Fruit fly (Drosophila melanogaster) whole organism, embryonic: ENCODE data around the gene CG6785.
A peak's percentile ranks its signal among the peaks of the same experiment; 100 is the strongest.

Experiments used
- Atf-2 ChIP-seq: fragments of 200-800 bp; sonication (Bioruptor generic); optimal IDR thresholded peaks from 2 replicates; lab custom pipeline; 2016; ENCODE audit warnings: missing biosample characterization, missing genetic modification characterization
- CG14667 ChIP-seq: fragments of 200-800 bp; sonication (Bioruptor generic); IDR thresholded peaks from 2 replicates; pipeline ENCODE4 v1.3.6; 2022; ENCODE audit warnings: missing biosample characterization, missing genetic modification characterization
- CG16779 ChIP-seq: fragments of 200-800 bp; sonication (Bioruptor generic); IDR thresholded peaks from 2 replicates; pipeline ENCODE4 v1.3.6; 2022; ENCODE audit warnings: missing biosample characterization, missing genetic modification characterization
- CG18011 ChIP-seq: fragments of 200-800 bp; sonication (Bioruptor generic); optimal IDR thresholded peaks from 2 replicates; lab custom pipeline; 2017; ENCODE audit warnings: missing biosample characterization, missing genetic modification characterization, mild to moderate bottlenecking, moderate library complexity, missing genotype
- CG2712 ChIP-seq: fragments of 200-800 bp; optimal IDR thresholded peaks from 3 replicates; lab custom pipeline; 2019; ENCODE audit warnings: missing biosample characterization, mild to moderate bottlenecking, missing genetic modification characterization, moderate library complexity
- CG2889 ChIP-seq: fragments of 200-800 bp; sonication (Bioruptor generic); IDR thresholded peaks from 3 replicates; pipeline ENCODE4 v1.3.6; 2022; ENCODE audit warnings: missing biosample characterization, missing genetic modification characterization
- CG32532 ChIP-seq: fragments of 200-800 bp; sonication (Bioruptor generic); IDR thresholded peaks from 2 replicates; pipeline ENCODE4 v1.3.6; 2022; ENCODE audit warnings: missing biosample characterization, missing genetic modification characterization
- CG34224 ChIP-seq: fragments of 200-800 bp; sonication (Bioruptor generic); IDR thresholded peaks from 3 replicates; pipeline ENCODE4 v1.3.6; 2022; ENCODE audit warnings: missing biosample characterization, missing genetic modification characterization; ENCODE audit not compliant: partially characterized antibody
- CG3847 ChIP-seq: fragments of 200-800 bp; sonication (Bioruptor generic); IDR thresholded peaks from 2 replicates; pipeline ENCODE4 v1.3.6; 2022; ENCODE audit warnings: missing biosample characterization, missing genetic modification characterization
- CG5953 ChIP-seq: fragments of 200-800 bp; sonication (Bioruptor generic); IDR thresholded peaks from 2 replicates; pipeline ENCODE4 v1.3.6; 2022; ENCODE audit warnings: missing biosample characterization, missing genetic modification characterization
- CG6791 ChIP-seq: fragments of 200-800 bp; sonication (Bioruptor generic); IDR thresholded peaks from 3 replicates; pipeline ENCODE4 v1.3.6; 2022; ENCODE audit warnings: missing biosample characterization, missing genetic modification characterization; ENCODE audit not compliant: partially characterized antibody
- CG8290 ChIP-seq, 3 experiments: fragments of 200-800 bp; sonication (Bioruptor generic); optimal IDR thresholded peaks; 2 replicates each; lab custom pipeline; 2016 to 2019; ENCODE audit warnings: missing biosample characterization in 3 of 3, missing genetic modification characterization in 3 of 3, mild to moderate bottlenecking in 2 of 3, moderate library complexity in 1 of 3
- CG9609 ChIP-seq: fragments of 200-800 bp; sonication (Bioruptor generic); optimal IDR thresholded peaks from 3 replicates; lab custom pipeline; 2016; ENCODE audit warnings: missing biosample characterization, missing genetic modification characterization
- CG9797 ChIP-seq: fragments of 200-800 bp; sonication (Bioruptor generic); optimal IDR thresholded peaks from 3 replicates; lab custom pipeline; 2018; ENCODE audit warnings: missing biosample characterization, mild to moderate bottlenecking, missing genetic modification characterization
- D ChIP-seq, 2 experiments: fragments of 200-800 bp in 1 of 2; fragments of >200 bp in 1 of 2; sonication (Bioruptor generic) in 1 of 2; optimal IDR thresholded peaks; 2 replicates in 1 of 2; 3 replicates in 1 of 2; lab custom pipeline; 2017; ENCODE audit warnings: mild to moderate bottlenecking in 1 of 2, missing biosample characterization in 1 of 2, missing genetic modification characterization in 1 of 2, missing genetic modification reagents in 1 of 2
- Deaf1 ChIP-seq: fragments of 200-800 bp; optimal IDR thresholded peaks from 3 replicates; lab custom pipeline; 2019; ENCODE audit warnings: missing biosample characterization, mild to moderate bottlenecking, missing genetic modification characterization, moderate library complexity
- Doc2 ChIP-seq: fragments of 200-800 bp; sonication (Bioruptor generic); IDR thresholded peaks from 2 replicates; pipeline ENCODE4 v1.3.6; 2022; ENCODE audit warnings: missing biosample characterization, missing genetic modification characterization
- Elba2 ChIP-seq: fragments of 200-800 bp; sonication (Bioruptor generic); optimal IDR thresholded peaks from 3 replicates; lab custom pipeline; 2016; ENCODE audit warnings: missing biosample characterization, missing genetic modification characterization
- Gug ChIP-seq: fragments of 200-800 bp; sonication (Bioruptor generic); IDR thresholded peaks from 4 replicates; pipeline ENCODE4 v1.3.6; 2022; ENCODE audit warnings: missing biosample characterization, missing genetic modification characterization
- H15 ChIP-seq: fragments of 200-800 bp; sonication (Bioruptor generic); IDR thresholded peaks from 3 replicates; pipeline ENCODE4 v1.3.6; 2022; ENCODE audit warnings: missing biosample characterization, missing genetic modification characterization
- Hmr ChIP-seq: fragments of 200-800 bp; sonication (Bioruptor generic); optimal IDR thresholded peaks from 3 replicates; lab custom pipeline; 2017; ENCODE audit warnings: mild to moderate bottlenecking, missing biosample characterization, missing genetic modification reagents, missing genetic modification characterization
- Hr3 ChIP-seq: fragments of 200-800 bp; sonication (Bioruptor generic); optimal IDR thresholded peaks from 3 replicates; lab custom pipeline; 2016; ENCODE audit warnings: missing biosample characterization, missing genetic modification characterization
- Hr78 ChIP-seq, 2 experiments: fragments of 200-800 bp in 1 of 2; fragments of >200 bp in 1 of 2; sonication (Bioruptor generic) in 1 of 2; optimal IDR thresholded peaks; 2 replicates each; lab custom pipeline; 2017 to 2019; ENCODE audit warnings: missing biosample characterization in 2 of 2, missing genetic modification characterization in 2 of 2, mild to moderate bottlenecking in 1 of 2, moderate library complexity in 1 of 2
- Jarid2 ChIP-seq: fragments of 200-800 bp; sonication (Bioruptor generic); optimal IDR thresholded peaks from 3 replicates; lab custom pipeline; 2017; ENCODE audit warnings: mild to moderate bottlenecking, missing biosample characterization, missing genetic modification reagents, missing genetic modification characterization
- Mrtf ChIP-seq: fragments of 200-800 bp; sonication (Bioruptor generic); IDR thresholded peaks from 3 replicates; pipeline ENCODE4 v1.3.6; 2022; ENCODE audit warnings: missing biosample characterization, missing genetic modification characterization
- Nf-YB ChIP-seq: fragments of 200-800 bp; sonication (Bioruptor generic); optimal IDR thresholded peaks from 3 replicates; lab custom pipeline; 2019; ENCODE audit warnings: missing biosample characterization, mild to moderate bottlenecking, missing genetic modification characterization, moderate library complexity
- Pdp1 ChIP-seq, 2 experiments: fragments of 200-800 bp; sonication (Bioruptor generic); optimal IDR thresholded peaks; 3 replicates each; lab custom pipeline; 2016; ENCODE audit warnings: missing biosample characterization in 2 of 2, missing genetic modification characterization in 2 of 2, mild to moderate bottlenecking in 1 of 2, moderate library complexity in 1 of 2
- Rx ChIP-seq: fragments of 200-800 bp; sonication (Bioruptor generic); IDR thresholded peaks from 2 replicates; pipeline ENCODE4 v1.3.6; 2022; ENCODE audit warnings: missing biosample characterization, missing genetic modification characterization
- Vsx1 ChIP-seq: fragments of 200-800 bp; sonication (Bioruptor generic); optimal IDR thresholded peaks from 2 replicates; lab custom pipeline; 2017; ENCODE audit warnings: missing biosample characterization, mild to moderate bottlenecking, missing genetic modification characterization, missing genetic modification reagents
- ab ChIP-seq: fragments of 200-800 bp; sonication (Bioruptor generic); optimal IDR thresholded peaks from 2 replicates; lab custom pipeline; 2016; ENCODE audit warnings: missing biosample characterization, missing genetic modification characterization
- bab2 ChIP-seq: fragments of 200-800 bp; sonication (Bioruptor generic); optimal IDR thresholded peaks from 2 replicates; lab custom pipeline; 2016; ENCODE audit warnings: missing biosample characterization, missing genetic modification characterization
- br ChIP-seq: fragments of >200 bp; optimal IDR thresholded peaks from 2 replicates; lab custom pipeline; 2017
- da ChIP-seq: fragments of 200-800 bp; sonication (Bioruptor generic); optimal IDR thresholded peaks from 2 replicates; lab custom pipeline; 2016; ENCODE audit warnings: missing biosample characterization, missing genetic modification characterization
- dimm ChIP-seq: fragments of 200-800 bp; sonication (Bioruptor generic); IDR thresholded peaks from 2 replicates; pipeline ENCODE4 v1.3.6; 2022; ENCODE audit warnings: missing biosample characterization, missing genetic modification characterization
- eyg ChIP-seq: fragments of 200-800 bp; sonication (Bioruptor generic); optimal IDR thresholded peaks from 3 replicates; lab custom pipeline; 2016; ENCODE audit warnings: missing biosample characterization, missing genetic modification characterization
- ftz-f1 ChIP-seq: fragments of 200-800 bp; sonication (Bioruptor generic); optimal IDR thresholded peaks from 2 replicates; lab custom pipeline; 2016; ENCODE audit warnings: missing biosample characterization, missing genetic modification characterization
- gce ChIP-seq: fragments of 200-800 bp; sonication (Bioruptor generic); IDR thresholded peaks from 3 replicates; pipeline ENCODE4 v1.3.6; 2022; ENCODE audit warnings: missing biosample characterization, missing genetic modification characterization
- ham ChIP-seq: fragments of 200-800 bp; sonication (Bioruptor generic); IDR thresholded peaks from 2 replicates; pipeline ENCODE4 v1.3.6; 2022; ENCODE audit warnings: missing biosample characterization, missing genetic modification characterization
- mam ChIP-seq: fragments of 200-800 bp; sonication (Bioruptor generic); optimal IDR thresholded peaks from 3 replicates; lab custom pipeline; 2016; ENCODE audit warnings: missing biosample characterization, missing genetic modification characterization
- otp ChIP-seq: fragments of 200-800 bp; sonication (Bioruptor generic); IDR thresholded peaks from 3 replicates; pipeline ENCODE4, ENCODE4 v1.3.6; 2022; ENCODE audit warnings: missing biosample characterization, missing genetic modification characterization
- pros ChIP-seq: fragments of 200-800 bp; sonication (Bioruptor generic); optimal IDR thresholded peaks from 3 replicates; lab custom pipeline; 2019; ENCODE audit warnings: missing biosample characterization, mild to moderate bottlenecking, missing genetic modification characterization, moderate library complexity
- shn ChIP-seq: fragments of 200-800 bp; sonication (Bioruptor generic); optimal IDR thresholded peaks from 3 replicates; lab custom pipeline; 2016; ENCODE audit warnings: missing biosample characterization, missing genetic modification characterization
- sima ChIP-seq: fragments of 200-800 bp; sonication (Bioruptor generic); optimal IDR thresholded peaks from 2 replicates; lab custom pipeline; 2016; ENCODE audit warnings: missing biosample characterization, missing genetic modification characterization
- stwl ChIP-seq: fragments of 200-800 bp; sonication (Bioruptor generic); optimal IDR thresholded peaks from 3 replicates; lab custom pipeline; 2018; ENCODE audit warnings: missing biosample characterization, mild to moderate bottlenecking, missing genetic modification characterization, moderate library complexity
- tin ChIP-seq: fragments of 200-800 bp; sonication (Bioruptor generic); optimal IDR thresholded peaks from 3 replicates; lab custom pipeline; 2016; ENCODE audit warnings: missing biosample characterization, missing genetic modification characterization
- tio ChIP-seq: fragments of 200-800 bp; sonication (Bioruptor generic); optimal IDR thresholded peaks from 2 replicates; lab custom pipeline; 2017; ENCODE audit warnings: missing biosample characterization, missing genetic modification characterization, inconsistent platforms
- twi ChIP-seq: fragments of 200-800 bp; optimal IDR thresholded peaks from 2 replicates; lab custom pipeline; 2019; ENCODE audit warnings: missing biosample characterization, mild to moderate bottlenecking, missing genetic modification characterization, moderate library complexity
- vvl ChIP-seq: fragments of 200-800 bp; sonication (Bioruptor generic); IDR thresholded peaks from 2 replicates; pipeline ENCODE4 v1.3.6; 2022; ENCODE audit warnings: missing biosample characterization, missing genetic modification characterization
- zen2 ChIP-seq: fragments of 200-800 bp; sonication (Bioruptor generic); IDR thresholded peaks from 3 replicates; pipeline ENCODE4 v1.3.6; 2022; ENCODE audit warnings: missing biosample characterization, missing genetic modification characterization; ENCODE audit not compliant: partially characterized antibody

Gene CG6785

DNA sequence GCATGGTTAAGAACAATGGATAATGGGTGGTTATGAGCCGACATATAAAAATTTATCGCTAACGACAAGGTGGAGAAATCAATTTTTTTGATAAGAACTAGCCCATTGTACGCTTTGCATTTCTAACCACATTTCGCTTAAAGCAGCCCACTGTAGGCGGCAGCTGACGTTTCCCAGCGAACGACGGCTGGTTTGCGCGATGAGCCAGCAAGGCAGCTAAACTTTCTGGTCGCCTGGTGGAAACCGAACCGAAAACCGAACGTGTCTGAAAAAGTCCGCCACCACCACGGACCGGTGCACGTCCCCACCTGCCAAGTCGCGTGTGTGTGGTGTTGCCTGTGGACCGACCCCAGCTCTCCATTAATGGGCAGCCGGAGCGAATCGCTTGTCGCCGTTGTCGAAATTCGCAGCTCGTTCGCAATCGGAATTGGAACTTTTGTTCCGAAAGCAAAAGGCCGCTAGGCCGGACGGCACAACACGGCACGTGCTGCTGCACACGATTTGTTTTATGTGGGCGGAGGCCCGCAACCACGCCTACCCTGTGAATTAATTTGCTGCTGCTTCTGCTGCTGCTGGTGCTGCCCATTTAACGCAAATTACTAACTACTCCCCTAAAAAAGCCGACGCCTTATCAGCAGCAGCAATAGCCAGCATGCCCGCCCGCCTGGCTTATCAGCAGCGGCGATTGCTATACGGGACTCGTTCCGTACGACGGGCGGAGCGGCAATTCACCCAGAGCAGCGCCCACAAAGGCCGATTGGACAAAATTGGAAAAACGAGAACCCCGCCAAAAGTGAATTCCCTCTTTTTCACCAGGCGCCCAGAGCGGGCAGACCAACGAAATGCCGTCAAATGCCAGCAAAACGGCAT is 41.8 kb downstream of the CG6785 start (continued):
- TF ChIP-seq Gug: no peak
- TF ChIP-seq tio (GFP tag; lab: Kevin White, UChicago): no peak
- no peak for TF ChIP-seq eyg
- no peak for TF ChIP-seq twi
- TF ChIP-seq dimm (GFP tag; lab: Robert Waterston, UW): no peak
- no peak for TF ChIP-seq otp (GFP tag; lab: Robert Waterston, UW)
- TF ChIP-seq Elba2 (GFP tag; lab: Kevin White, UChicago): peak; percentile 16
- no peak for TF ChIP-seq zen2 (GFP tag; lab: Robert Waterston, UW)
- peak; percentile 48 for TF ChIP-seq Hmr (GFP tag; lab: Kevin White, UChicago)
- no peak for TF ChIP-seq CG5953 (GFP tag; lab: Robert Waterston, UW)
- no peak for TF ChIP-seq CG14667 (GFP tag; lab: Robert Waterston, UW)
- TF ChIP-seq sima: no peak
- no peak for TF ChIP-seq D (optimal IDR thresholded peaks at IDR 0.05; lab: Kevin White, UChicago)
- TF ChIP-seq D (GFP tag; optimal IDR thresholded peaks at IDR 0.05; lab: Kevin White, UChicago): no peak
- no peak for TF ChIP-seq vvl
- TF ChIP-seq Vsx1 (GFP tag; lab: Kevin White, UChicago): no peak
- no peak for TF ChIP-seq CG9609 (GFP tag; lab: Kevin White, UChicago)
- TF ChIP-seq pros (GFP tag; lab: Kevin White, UChicago): peak; percentile 73
- TF ChIP-seq CG32532 (GFP tag; lab: Robert Waterston, UW): no peak

DNA sequence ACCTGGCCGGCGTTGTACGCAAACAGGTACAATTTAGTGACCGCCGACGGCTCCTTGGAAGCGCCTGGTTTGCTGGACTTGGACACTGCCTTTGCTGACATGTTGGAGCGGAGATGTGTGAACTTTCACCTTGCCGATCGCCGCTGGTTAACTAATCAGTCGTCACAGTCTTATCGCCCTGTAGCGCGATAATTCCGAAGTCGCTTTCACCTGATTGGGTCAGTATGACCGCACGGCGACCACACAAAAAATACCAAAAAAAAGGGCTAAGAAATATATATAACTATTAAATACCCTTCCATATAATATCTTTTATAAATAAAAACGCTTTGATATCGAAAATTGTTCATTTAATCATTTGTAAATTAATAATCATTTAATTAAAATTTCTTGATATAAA is 42.9 kb downstream of the CG6785 start, which contains the start of gene Hacd1:
TSS of gene Hacd1 (minus strand) at position 216 of the 400 bp plus-strand sequence.
- TF ChIP-seq Hr3 (GFP tag; lab: Kevin White, UChicago): no peak
- no peak for TF ChIP-seq Rx (GFP tag; lab: Robert Waterston, UW)
- TF ChIP-seq Hr78 (GFP tag; optimal IDR thresholded peaks at IDR 0.05; lab: Kevin White, UChicago): peak in 1 of 2 experiments; percentile 99
- no peak for TF ChIP-seq bab2 (GFP tag; lab: Kevin White, UChicago)
- no peak for TF ChIP-seq shn (GFP tag; lab: Kevin White, UChicago)
- TF ChIP-seq CG8290 (GFP tag; optimal IDR thresholded peaks at IDR 0.05; lab: Kevin White, UChicago): no peak
- peak in 1 of 2 experiments; percentile 14 for TF ChIP-seq CG8290 (tag; optimal IDR thresholded peaks at IDR 0.05; lab: Kevin White, UChicago)
- no peak for TF ChIP-seq ham
- TF ChIP-seq ab: no peak
- no peak for TF ChIP-seq da
- no peak for TF ChIP-seq ftz-f1 (GFP tag; lab: Kevin White, UChicago)
- TF ChIP-seq CG34224 (GFP tag; lab: Robert Waterston, UW): no peak
- no peak for TF ChIP-seq Jarid2 (GFP tag; lab: Kevin White, UChicago)
- no peak for TF ChIP-seq CG3847 (GFP tag; lab: Robert Waterston, UW)
- peak in 1 of 2 experiments; percentile 53 for TF ChIP-seq Pdp1 (GFP tag; optimal IDR thresholded peaks at IDR 0.05; lab: Kevin White, UChicago)
- TF ChIP-seq Nf-YB: peak; percentile 68
- no peak for TF ChIP-seq H15
- TF ChIP-seq mam (GFP tag; lab: Kevin White, UChicago): no peak
- TF ChIP-seq CG16779 (GFP tag; lab: Robert Waterston, UW): no peak
- no peak for TF ChIP-seq Atf-2 (GFP tag; lab: Kevin White, UChicago)
- peak; percentile 12 for TF ChIP-seq CG2712 (tag; lab: Kevin White, UChicago)
- no peak for TF ChIP-seq Mrtf (GFP tag; lab: Robert Waterston, UW)
- no peak for TF ChIP-seq Doc2
- TF ChIP-seq CG18011 (GFP tag; lab: Kevin White, UChicago): no peak
- TF ChIP-seq Deaf1: peak; percentile 8
- TF ChIP-seq br (lab: Kevin White, UChicago): no peak
- TF ChIP-seq stwl (tag; lab: Kevin White, UChicago): peak; percentile 19
- TF ChIP-seq CG6791: no peak
- TF ChIP-seq CG2889: no peak
- no peak for TF ChIP-seq gce
- TF ChIP-seq tin: no peak
- peak; percentile 62 for TF ChIP-seq CG9797 (GFP tag; lab: Kevin White, UChicago)
